Fruit fly (Drosophila melanogaster): ENCODE data around the gene sty.

The sty gene

dm6 chr3L:3409626-3410301 is 15.0 kb downstream of the sty start:
- TF ChIP-seq CG12236 (GFP tag; optimal IDR thresholded peaks at IDR 0.05) = no peak
- TF ChIP-seq CG18764 (GFP tag; optimal IDR thresholded peaks at IDR 0.05) = no peak
- no peak for TF ChIP-seq CG16815 (GFP tag; optimal IDR thresholded peaks at IDR 0.05)
- peak; percentile 96 for TF ChIP-seq D (optimal IDR thresholded peaks at IDR 0.05)
- no peak for TF ChIP-seq D (GFP tag; optimal IDR thresholded peaks at IDR 0.05)
- TF ChIP-seq Sry-β (GFP tag; optimal IDR thresholded peaks at IDR 0.05) = peak; percentile 62
- TF ChIP-seq CG10654 (GFP tag; optimal IDR thresholded peaks at IDR 0.05) = no peak
- no peak for TF ChIP-seq Elba2 (GFP tag; optimal IDR thresholded peaks at IDR 0.05)
- TF ChIP-seq D19A (tag; optimal IDR thresholded peaks at IDR 0.05) = no peak
- TF ChIP-seq CG11696 (GFP tag; IDR thresholded peaks at IDR 0.05) = no peak
- no peak for TF ChIP-seq HLH4C (GFP tag; IDR thresholded peaks at IDR 0.05; ENCODE audit: partially characterized antibody)
- TF ChIP-seq Dbx (GFP tag; IDR thresholded peaks at IDR 0.05) = no peak
- no peak for TF ChIP-seq Abd-B (GFP tag; optimal IDR thresholded peaks at IDR 0.05)
- TF ChIP-seq sob (GFP tag; IDR thresholded peaks at IDR 0.05) = no peak
- no peak for TF ChIP-seq Lim3 (GFP tag; IDR thresholded peaks at IDR 0.05)
- TF ChIP-seq sqz (GFP tag; optimal IDR thresholded peaks at IDR 0.05) = no peak
- TF ChIP-seq CG11247 (GFP tag; IDR thresholded peaks at IDR 0.05) = no peak
- TF ChIP-seq CG17912 (GFP tag; optimal IDR thresholded peaks at IDR 0.05) = no peak
- TF ChIP-seq CG3838 (GFP tag; optimal IDR thresholded peaks at IDR 0.05) = peak; percentile 56
- TF ChIP-seq Six4 (GFP tag; optimal IDR thresholded peaks at IDR 0.05) = no peak
- TF ChIP-seq emc (GFP tag; optimal IDR thresholded peaks at IDR 0.05) = no peak
- TF ChIP-seq CG8765 (GFP tag; IDR thresholded peaks at IDR 0.05) = no peak
- TF ChIP-seq CG6654 (GFP tag; optimal IDR thresholded peaks at IDR 0.05) = no peak
- no peak for TF ChIP-seq Hr78 (GFP tag; optimal IDR thresholded peaks at IDR 0.05)
- no peak for TF ChIP-seq Blimp-1 (GFP tag; optimal IDR thresholded peaks at IDR 0.05)
- TF ChIP-seq CG12942 (GFP tag; optimal IDR thresholded peaks at IDR 0.05) = no peak
- TF ChIP-seq CG9876 (GFP tag; optimal IDR thresholded peaks at IDR 0.05) = no peak
- TF ChIP-seq CG14965 (GFP tag; optimal IDR thresholded peaks at IDR 0.05; ENCODE audit: borderline replicate concordance) = no peak
- TF ChIP-seq danr (GFP tag; IDR thresholded peaks at IDR 0.05) = no peak
- TF ChIP-seq CG33213 (GFP tag; optimal IDR thresholded peaks at IDR 0.05) = no peak
- TF ChIP-seq CG9932 (GFP tag; IDR thresholded peaks at IDR 0.05) = no peak
- no peak for TF ChIP-seq CG10209 (GFP tag; optimal IDR thresholded peaks at IDR 0.05)
- no peak for TF ChIP-seq shn (GFP tag; optimal IDR thresholded peaks at IDR 0.05)
- TF ChIP-seq CG3281 (GFP tag; optimal IDR thresholded peaks at IDR 0.05) = no peak
- no peak for TF ChIP-seq CG10431 (GFP tag; optimal IDR thresholded peaks at IDR 0.05)
- no peak for TF ChIP-seq dati (GFP tag; IDR thresholded peaks at IDR 0.05)
- TF ChIP-seq CG1602 (GFP tag; optimal IDR thresholded peaks at IDR 0.05) = no peak
- TF ChIP-seq CG15479 (GFP tag; optimal IDR thresholded peaks at IDR 0.05) = peak; percentile 86
- TF ChIP-seq CG12659 (GFP tag; optimal IDR thresholded peaks at IDR 0.05) = no peak
- no peak for TF ChIP-seq H15 (GFP tag; IDR thresholded peaks at IDR 0.05)
- 0 out of 2 replicates have a peak, but pooled peaks have one; percentile 22 for TF ChIP-seq amos (GFP tag; IDR thresholded peaks at IDR 0.05; ENCODE audit: partially characterized antibody)
- no peak for TF ChIP-seq HLHmδ (GFP tag; optimal IDR thresholded peaks at IDR 0.05)
- no peak for TF ChIP-seq chn (GFP tag; optimal IDR thresholded peaks at IDR 0.05)
- TF ChIP-seq sug (tag; optimal IDR thresholded peaks at IDR 0.05) = no peak
- no peak for TF ChIP-seq peb (GFP tag; IDR thresholded peaks at IDR 0.05)
- no peak for TF ChIP-seq CG8478 (optimal IDR thresholded peaks at IDR 0.05)
- no peak for TF ChIP-seq CG10321 (GFP tag; IDR thresholded peaks at IDR 0.05)
- TF ChIP-seq sc (optimal IDR thresholded peaks at IDR 0.05) = no peak
- no peak for TF ChIP-seq sc (GFP tag; optimal IDR thresholded peaks at IDR 0.05)
- TF ChIP-seq ATbp (GFP tag; optimal IDR thresholded peaks at IDR 0.05) = no peak
- no peak for TF ChIP-seq inv (GFP tag; IDR thresholded peaks at IDR 0.05; ENCODE audit: partially characterized antibody)
- no peak for TF ChIP-seq sim (GFP tag; IDR thresholded peaks at IDR 0.05)
